Fruit fly (Drosophila melanogaster): Measurements from ENCODE around the gene twy.

The twy gene

DNA sequence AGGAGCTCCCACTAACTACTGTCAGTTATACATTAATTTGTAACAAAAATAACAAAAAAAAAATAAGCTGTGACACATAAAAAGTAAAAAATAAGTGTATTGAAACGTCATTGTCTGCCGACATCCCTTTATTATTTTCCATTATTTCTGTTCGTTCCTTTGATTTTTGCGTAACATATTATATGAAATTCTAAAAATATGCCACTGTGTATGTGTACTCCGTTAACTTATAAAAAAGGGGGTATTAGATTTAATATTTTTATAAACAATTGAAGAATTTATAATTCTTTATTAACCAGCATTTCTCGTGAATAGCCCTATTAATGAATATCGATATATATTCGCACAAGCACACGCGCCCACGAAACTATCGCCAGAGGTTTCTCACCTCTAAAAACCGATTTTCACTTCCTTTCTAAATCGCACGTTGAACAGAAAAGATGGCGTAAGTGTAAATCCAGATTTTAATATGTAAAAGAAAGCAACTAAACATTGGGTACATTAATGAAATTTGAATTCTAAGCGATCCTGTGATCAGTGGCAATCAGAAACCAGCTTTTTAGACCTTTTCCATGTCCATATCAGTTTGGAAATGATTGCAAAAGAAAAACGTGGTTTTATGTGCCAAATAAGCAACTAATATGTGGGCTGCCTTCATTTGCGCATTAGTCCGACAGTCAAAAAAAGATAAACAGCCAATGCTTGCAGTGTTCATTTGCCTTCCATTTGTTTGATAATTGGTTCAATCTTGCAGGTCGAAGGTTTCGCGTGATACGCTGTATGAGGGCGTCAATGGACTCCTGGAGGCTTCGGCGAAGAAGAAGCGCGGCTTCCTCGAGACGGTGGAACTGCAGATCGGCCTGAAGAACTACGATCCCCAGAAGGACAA lies 29.6 kb upstream of the twy start, which contains the start of gene RpL10Ab (continued):
- TF ChIP-seq fru (optimal IDR thresholded peaks at IDR 0.05) (no peak), crc (GFP tag; optimal IDR thresholded peaks at IDR 0.05) (no peak), CG2116 (GFP tag; optimal IDR thresholded peaks at IDR 0.05) (peak; percentile 40), NFAT (GFP tag; IDR thresholded peaks at IDR 0.05) (peak; percentile 83), p53 (GFP tag; optimal IDR thresholded peaks at IDR 0.05) (no peak), CG9437 (GFP tag; optimal IDR thresholded peaks at IDR 0.05) (peak; percentile 60), Med (GFP tag) (peak; percentile 96), CG6689 (GFP tag; IDR thresholded peaks at IDR 0.05) (peak; percentile 79), sqz (GFP tag; optimal IDR thresholded peaks at IDR 0.05) (peak; percentile 28), CG32767 (GFP tag; IDR thresholded peaks at IDR 0.05) (no peak; the same call in 1 of the 2 replicates), az2 (GFP tag; optimal IDR thresholded peaks at IDR 0.05) (peak; percentile 48), CG10654 (GFP tag; optimal IDR thresholded peaks at IDR 0.05) (peak; percentile 22), CG14050 (GFP tag; IDR thresholded peaks at IDR 0.05) (no peak), CG17361 (GFP tag; IDR thresholded peaks at IDR 0.05) (peak; percentile 85), kni (GFP tag; optimal IDR thresholded peaks at IDR 0.05) (peak; percentile 28), Lim3 (GFP tag; IDR thresholded peaks at IDR 0.05) (no peak), E2f1 (GFP tag; IDR thresholded peaks at IDR 0.05) (peak; percentile 58), mirr (GFP tag; optimal IDR thresholded peaks at IDR 0.05) (peak; percentile 57), ab (GFP tag; optimal IDR thresholded peaks at IDR 0.05) (no peak), Side (GFP tag; optimal IDR thresholded peaks at IDR 0.05) (peak; percentile 23), CG9932 (GFP tag; IDR thresholded peaks at IDR 0.05) (peak; percentile 75), CG3281 (GFP tag; optimal IDR thresholded peaks at IDR 0.05) (peak; percentile 61), CG16815 (GFP tag; optimal IDR thresholded peaks at IDR 0.05) (peak; percentile 63), salm (tag; optimal IDR thresholded peaks at IDR 0.05) (peak; percentile 17), CG4282 (GFP tag; optimal IDR thresholded peaks at IDR 0.05) (peak; percentile 5), CG5245 (GFP tag; optimal IDR thresholded peaks at IDR 0.05) (peak; percentile 6), ssp (GFP tag; IDR thresholded peaks at IDR 0.05) (peak; percentile 73), HLH3B (GFP tag; IDR thresholded peaks at IDR 0.05) (peak; percentile 56), tup (GFP tag; optimal IDR thresholded peaks at IDR 0.05) (no peak), nmo (GFP tag; optimal IDR thresholded peaks at IDR 0.05) (peak; percentile 73), Ssrp (tag; optimal IDR thresholded peaks at IDR 0.05) (peak; percentile 35), CG30431 (GFP tag; optimal IDR thresholded peaks at IDR 0.05) (peak; percentile 24), CG12219 (GFP tag; optimal IDR thresholded peaks at IDR 0.05) (peak; percentile 33), ap (GFP tag; IDR thresholded peaks at IDR 0.05) (0 out of 2 replicates have a peak, but pooled peaks have one; percentile 29), CG7987 (GFP tag; optimal IDR thresholded peaks at IDR 0.05) (peak; percentile 84), CG13424 (tag; optimal IDR thresholded peaks at IDR 0.05) (peak; percentile 61), gce (GFP tag; IDR thresholded peaks at IDR 0.05) (no peak), bowl (GFP tag; IDR thresholded peaks at IDR 0.05) (no peak), Six4 (GFP tag; optimal IDR thresholded peaks at IDR 0.05) (peak; percentile 20), Taf1 (GFP tag; IDR thresholded peaks at IDR 0.05) (0 out of 2 replicates have a peak, but pooled peaks have one; percentile 6), danr (GFP tag; IDR thresholded peaks at IDR 0.05) (peak; percentile 54; the same call in 1 of the 2 replicates), Lpt (GFP tag; optimal IDR thresholded peaks at IDR 0.05) (no peak), Fer1 (GFP tag; optimal IDR thresholded peaks at IDR 0.05) (peak; percentile 3), dpn (GFP tag; optimal IDR thresholded peaks at IDR 0.05) (peak; percentile 19 to 43), Ets65A (GFP tag) (peak; percentile 96), CG13894 (tag; optimal IDR thresholded peaks at IDR 0.05) (peak; percentile 75), hbn (GFP tag; IDR thresholded peaks at IDR 0.05; ENCODE audit: partially characterized antibody) (peak; percentile 63), CG2889 (GFP tag; IDR thresholded peaks at IDR 0.05) (peak; percentile 4; the same call in 1 of the 3 replicates), Gsc (GFP tag; IDR thresholded peaks at IDR 0.05) (no peak), Dfd (GFP tag; optimal IDR thresholded peaks at IDR 0.05) (no peak)
